Fruit fly (Drosophila melanogaster): ENCODE results near the gene CG6999.

The CG6999 gene

DNA sequence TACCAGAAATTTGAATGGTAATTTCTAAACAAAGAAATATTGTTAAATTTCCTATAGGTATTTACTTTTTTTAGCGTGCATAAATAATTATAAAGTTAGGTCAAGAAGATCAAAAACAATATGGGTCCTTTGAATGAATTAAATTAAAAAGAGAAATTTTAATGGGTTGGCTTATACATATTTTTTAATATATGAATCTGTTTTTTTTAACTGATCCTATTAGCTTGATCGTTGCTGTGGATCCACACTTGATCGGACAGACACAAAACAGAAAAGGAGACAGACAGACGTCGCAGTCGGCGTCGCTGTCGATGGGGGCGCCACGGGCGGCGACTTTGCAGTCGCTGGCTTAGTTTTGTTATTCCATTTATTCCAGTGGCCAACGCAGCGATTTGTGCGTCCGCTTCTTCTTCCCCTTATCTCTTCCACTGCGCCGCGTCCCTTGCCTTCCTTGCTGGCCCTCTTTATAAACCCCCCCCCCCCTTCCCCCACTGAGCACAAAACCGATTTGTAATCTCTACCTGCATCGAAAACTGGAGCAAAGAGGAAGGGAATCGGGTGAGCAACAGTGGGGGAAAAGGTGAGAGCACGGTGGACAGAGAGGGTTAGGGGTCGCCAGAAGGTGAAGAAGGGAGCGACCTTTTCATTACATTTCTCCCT is 40.3 kb upstream of the CG6999 start (continued):
- TF ChIP-seq scrt (GFP tag; optimal IDR thresholded peaks at IDR 0.05) (no peak), Sry-δ (GFP tag; optimal IDR thresholded peaks at IDR 0.05) (no peak), btn (GFP tag; optimal IDR thresholded peaks at IDR 0.05) (no peak), Stat92E (GFP tag; optimal IDR thresholded peaks at IDR 0.05) (peak in 1 of 3 experiments; percentile 78), CG34422 (GFP tag; IDR thresholded peaks at IDR 0.05) (peak; percentile 54; the same call in 1 of the 3 replicates), kay (GFP tag; optimal IDR thresholded peaks at IDR 0.05) (no peak), CG14965 (GFP tag; optimal IDR thresholded peaks at IDR 0.05; ENCODE audit: borderline replicate concordance) (no peak), gsb (GFP tag; IDR thresholded peaks at IDR 0.05) (no peak), CG12942 (GFP tag; optimal IDR thresholded peaks at IDR 0.05) (no peak), sob (GFP tag; IDR thresholded peaks at IDR 0.05) (no peak), ranshi (GFP tag; IDR thresholded peaks at IDR 0.05) (peak; percentile 29; the same call in 1 of the 2 replicates), CG3726 (GFP tag; IDR thresholded peaks at IDR 0.05) (no peak), CG7786 (GFP tag; optimal IDR thresholded peaks at IDR 0.05) (no peak), NK7.1 (GFP tag; optimal IDR thresholded peaks at IDR 0.05) (no peak), ci (GFP tag; IDR thresholded peaks at IDR 0.05) (peak; percentile 48; the same call in 1 of the 3 replicates), pum (GFP tag; optimal IDR thresholded peaks at IDR 0.05) (peak; percentile 39), dimm (GFP tag; IDR thresholded peaks at IDR 0.05) (no peak), Elba2 (GFP tag; optimal IDR thresholded peaks at IDR 0.05) (no peak), BtbVII (GFP tag; optimal IDR thresholded peaks at IDR 0.05) (no peak), Gug (GFP tag; IDR thresholded peaks at IDR 0.05) (no peak), run (tag; optimal IDR thresholded peaks at IDR 0.05) (peak; percentile 49), CG10431 (GFP tag; optimal IDR thresholded peaks at IDR 0.05) (peak; percentile 30), maf-S (GFP tag; optimal IDR thresholded peaks at IDR 0.05) (no peak), CG31365 (tag; optimal IDR thresholded peaks at IDR 0.05) (no peak), otp (GFP tag; IDR thresholded peaks at IDR 0.05) (no peak), CG14860 (GFP tag; IDR thresholded peaks at IDR 0.05; ENCODE audit: partially characterized antibody) (no peak), CG4360 (GFP tag; IDR thresholded peaks at IDR 0.05) (0 out of 2 replicates have a peak, but pooled peaks have one; percentile 28), CG8944 (GFP tag; optimal IDR thresholded peaks at IDR 0.05) (no peak), NC2β (GFP tag; optimal IDR thresholded peaks at IDR 0.05) (peak; percentile 6), Myb (GFP tag; optimal IDR thresholded peaks at IDR 0.05) (no peak), CG9727 (GFP tag; optimal IDR thresholded peaks at IDR 0.05) (peak; percentile 70), dmrt11E (tag; optimal IDR thresholded peaks at IDR 0.05) (peak; percentile 88), CG33557 (GFP tag; optimal IDR thresholded peaks at IDR 0.05) (peak; percentile 88), kah (GFP tag; optimal IDR thresholded peaks at IDR 0.05) (peak; percentile 31), sens-2 (GFP tag; IDR thresholded peaks at IDR 0.05) (0 out of 2 replicates have a peak, but pooled peaks have one; percentile 35), ato (GFP tag; IDR thresholded peaks at IDR 0.05; ENCODE audit: partially characterized antibody) (no peak), klu (GFP tag; IDR thresholded peaks at IDR 0.05) (no peak), vnd (GFP tag; IDR thresholded peaks at IDR 0.05; ENCODE audit: partially characterized antibody) (no peak), Camta (GFP tag; optimal IDR thresholded peaks at IDR 0.05) (peak; percentile 19), caup (GFP tag; optimal IDR thresholded peaks at IDR 0.05; ENCODE audit: severe bottlenecking) (no peak), Abd-B (GFP tag; optimal IDR thresholded peaks at IDR 0.05) (peak; percentile 31), shn (GFP tag; optimal IDR thresholded peaks at IDR 0.05) (no peak), bbx (GFP tag; IDR thresholded peaks at IDR 0.05; ENCODE audit: partially characterized antibody) (no peak), lmd (GFP tag; IDR thresholded peaks at IDR 0.05) (peak; percentile 50; the same call in 1 of the 2 replicates), sr (GFP tag; IDR thresholded peaks at IDR 0.05) (no peak), schlank (tag; optimal IDR thresholded peaks at IDR 0.05) (no peak), Ssrp (tag; optimal IDR thresholded peaks at IDR 0.05) (peak; percentile 82), CG2875 (GFP tag; optimal IDR thresholded peaks at IDR 0.05) (peak; percentile 70), pzg (GFP tag; optimal IDR thresholded peaks at IDR 0.05) (no peak), CG10321 (GFP tag; IDR thresholded peaks at IDR 0.05) (no peak)

Data from whole organism, embryonic.